Fruit fly (Drosophila melanogaster) whole organism, embryonic: ENCODE data around the gene CG2818.
A peak's percentile ranks its signal among the peaks of the same experiment; 100 is the strongest.

ENCODE experiments used
- Awh ChIP-seq: fragments of 200-800 bp; sonication (Bioruptor generic); IDR thresholded peaks from 2 replicates; pipeline ENCODE4, ENCODE4 v1.3.6; 2022; ENCODE audit warnings: missing biosample characterization, missing genetic modification characterization
- CG10209 ChIP-seq: fragments of 200-800 bp; sonication (Bioruptor generic); optimal IDR thresholded peaks from 3 replicates; lab custom pipeline; 2017; ENCODE audit warnings: missing biosample characterization, mild to moderate bottlenecking, missing genetic modification characterization, missing genetic modification reagents
- CG10462 ChIP-seq: fragments of 200-800 bp; sonication (Bioruptor generic); optimal IDR thresholded peaks from 2 replicates; lab custom pipeline; 2016; ENCODE audit warnings: missing biosample characterization, missing genetic modification characterization
- CG10565 ChIP-seq: fragments of 200-800 bp; sonication (Bioruptor generic); optimal IDR thresholded peaks from 3 replicates; lab custom pipeline; 2016; ENCODE audit warnings: missing biosample characterization, mild to moderate bottlenecking, missing genetic modification characterization
- CG11085 ChIP-seq: fragments of 200-800 bp; sonication (Bioruptor generic); IDR thresholded peaks from 2 replicates; pipeline ENCODE4 v1.3.6; 2022; ENCODE audit warnings: missing biosample characterization, missing genetic modification characterization
- CG11560 ChIP-seq: fragments of 200-800 bp; sonication (Bioruptor generic); IDR thresholded peaks from 3 replicates; pipeline ENCODE4 v1.3.6; 2022; ENCODE audit warnings: missing biosample characterization, missing genetic modification characterization
- CG12155 ChIP-seq: fragments of 200-800 bp; sonication (Bioruptor generic); optimal IDR thresholded peaks from 3 replicates; lab custom pipeline; 2016; ENCODE audit warnings: missing biosample characterization, missing genetic modification characterization
- CG12236 ChIP-seq: fragments of 200-800 bp; sonication (Bioruptor generic); optimal IDR thresholded peaks from 2 replicates; lab custom pipeline; 2016; ENCODE audit warnings: missing biosample characterization, missing genetic modification characterization
- CG12942 ChIP-seq: fragments of 200-800 bp; sonication (Bioruptor generic); optimal IDR thresholded peaks from 3 replicates; lab custom pipeline; 2016; ENCODE audit warnings: missing biosample characterization, missing genetic modification characterization
- CG13123 ChIP-seq: fragments of 200-800 bp; sonication (Bioruptor generic); optimal IDR thresholded peaks from 2 replicates; lab custom pipeline; 2016; ENCODE audit warnings: missing biosample characterization, missing genetic modification characterization
- CG13775 ChIP-seq: fragments of 200-800 bp; sonication (Bioruptor generic); optimal IDR thresholded peaks from 3 replicates; lab custom pipeline; 2017; ENCODE audit warnings: missing biosample characterization, mild to moderate bottlenecking, missing genetic modification characterization
- CG14441 ChIP-seq: fragments of 200-800 bp; sonication (Bioruptor generic); IDR thresholded peaks from 2 replicates; pipeline ENCODE4 v1.3.6; 2022; ENCODE audit warnings: missing biosample characterization, missing genetic modification characterization
- CG15269 ChIP-seq: fragments of 200-800 bp; sonication (Bioruptor generic); optimal IDR thresholded peaks from 2 replicates; lab custom pipeline; 2018; ENCODE audit warnings: missing biosample characterization, mild to moderate bottlenecking, missing genetic modification characterization, moderate library complexity
- CG1602 ChIP-seq: fragments of 200-800 bp; sonication (Bioruptor generic); optimal IDR thresholded peaks from 3 replicates; lab custom pipeline; 2016; ENCODE audit warnings: missing biosample characterization, missing genetic modification characterization
- CG16779 ChIP-seq: fragments of 200-800 bp; sonication (Bioruptor generic); IDR thresholded peaks from 2 replicates; pipeline ENCODE4 v1.3.6; 2022; ENCODE audit warnings: missing biosample characterization, missing genetic modification characterization
- CG17912 ChIP-seq: fragments of 200-800 bp; sonication (Bioruptor generic); optimal IDR thresholded peaks from 2 replicates; lab custom pipeline; 2018; ENCODE audit warnings: missing biosample characterization, mild to moderate bottlenecking, missing genetic modification characterization
- CG2202 ChIP-seq: fragments of 200-800 bp; sonication (Bioruptor generic); optimal IDR thresholded peaks from 2 replicates; lab custom pipeline; 2018; ENCODE audit warnings: missing biosample characterization, mild to moderate bottlenecking, missing genetic modification characterization
- CG31441 ChIP-seq: fragments of 200-800 bp; sonication (Bioruptor generic); IDR thresholded peaks from 2 replicates; pipeline ENCODE4 v1.3.6; 2022; ENCODE audit warnings: missing biosample characterization, missing genetic modification characterization
- CG32767 ChIP-seq: fragments of 200-800 bp; sonication (Bioruptor generic); IDR thresholded peaks from 2 replicates; pipeline ENCODE4 v1.3.6; 2022; ENCODE audit warnings: missing biosample characterization, missing genetic modification characterization
- CG34376 ChIP-seq: fragments of 200-800 bp; sonication (Bioruptor generic); optimal IDR thresholded peaks from 2 replicates; lab custom pipeline; 2018; ENCODE audit warnings: missing biosample characterization, mild to moderate bottlenecking, missing genetic modification characterization
- CG43689 ChIP-seq: fragments of 200-800 bp; sonication (Bioruptor generic); IDR thresholded peaks from 2 replicates; pipeline ENCODE4 v1.3.6; 2022; ENCODE audit warnings: missing biosample characterization, missing genetic modification characterization
- CG4404 ChIP-seq: fragments of 200-800 bp; sonication (Bioruptor generic); IDR thresholded peaks from 2 replicates; pipeline ENCODE4 v1.3.6; 2022; ENCODE audit warnings: missing biosample characterization, missing genetic modification characterization
- CG4820 ChIP-seq: fragments of 200-800 bp; sonication (Bioruptor generic); optimal IDR thresholded peaks from 3 replicates; lab custom pipeline; 2016; ENCODE audit warnings: missing biosample characterization, missing genetic modification characterization
- CG6813 ChIP-seq: fragments of 200-800 bp; sonication (Bioruptor generic); optimal IDR thresholded peaks from 2 replicates; lab custom pipeline; 2017; ENCODE audit warnings: missing biosample characterization, missing genetic modification characterization, mild to moderate bottlenecking, moderate library complexity, missing genetic modification reagents
- CG7357 ChIP-seq: fragments of 200-800 bp; sonication (Bioruptor generic); IDR thresholded peaks from 3 replicates; pipeline ENCODE4 v1.3.6; 2022; ENCODE audit warnings: missing biosample characterization, missing genetic modification characterization
- CG8290 ChIP-seq, 3 experiments: fragments of 200-800 bp; sonication (Bioruptor generic); optimal IDR thresholded peaks; 2 replicates each; lab custom pipeline; 2016 to 2019; ENCODE audit warnings: missing biosample characterization in 3 of 3, missing genetic modification characterization in 3 of 3, mild to moderate bottlenecking in 2 of 3, moderate library complexity in 1 of 3
- CG9876 ChIP-seq: fragments of 200-800 bp; sonication (Bioruptor generic); optimal IDR thresholded peaks from 2 replicates; lab custom pipeline; 2016; ENCODE audit warnings: missing biosample characterization, missing genetic modification characterization
- Doc3 ChIP-seq: fragments of 200-800 bp; sonication (Bioruptor generic); IDR thresholded peaks from 3 replicates; pipeline ENCODE4 v1.3.6; 2022; ENCODE audit warnings: missing biosample characterization, missing genetic modification characterization; ENCODE audit not compliant: partially characterized antibody
- ERR ChIP-seq: fragments of 200-800 bp; sonication (Bioruptor generic); optimal IDR thresholded peaks from 2 replicates; lab custom pipeline; 2016; ENCODE audit warnings: missing biosample characterization, missing genetic modification characterization
- Fer1 ChIP-seq: fragments of 200-800 bp; sonication (Bioruptor generic); optimal IDR thresholded peaks from 2 replicates; lab custom pipeline; 2017; ENCODE audit warnings: missing biosample characterization, mild to moderate bottlenecking, missing genetic modification characterization
- Fer2 ChIP-seq: fragments of 200-800 bp; sonication (Bioruptor generic); optimal IDR thresholded peaks from 2 replicates; lab custom pipeline; 2018; ENCODE audit warnings: missing biosample characterization, mild to moderate bottlenecking, missing genetic modification characterization, moderate library complexity
- Gsc ChIP-seq: fragments of 200-800 bp; sonication (Bioruptor generic); IDR thresholded peaks from 2 replicates; pipeline ENCODE4 v1.3.6; 2022; ENCODE audit warnings: missing biosample characterization, missing genetic modification characterization
- Lhr ChIP-seq: fragments of 200-800 bp; sonication (Bioruptor generic); optimal IDR thresholded peaks from 3 replicates; lab custom pipeline; 2017; ENCODE audit warnings: mild to moderate bottlenecking, missing biosample characterization, missing genetic modification reagents, missing genetic modification characterization
- Lpt ChIP-seq: fragments of >200 bp; optimal IDR thresholded peaks from 2 replicates; lab custom pipeline; 2018; ENCODE audit warnings: missing biosample characterization, missing genetic modification characterization
- Max ChIP-seq: fragments of 200-800 bp; sonication (Bioruptor generic); optimal IDR thresholded peaks from 2 replicates; lab custom pipeline; 2016; ENCODE audit warnings: missing biosample characterization, mild to moderate bottlenecking, missing genetic modification characterization
- PHDP ChIP-seq: fragments of 200-800 bp; sonication (Bioruptor generic); optimal IDR thresholded peaks from 3 replicates; lab custom pipeline; 2018; ENCODE audit warnings: missing biosample characterization, mild to moderate bottlenecking, missing genetic modification characterization, moderate library complexity
- Sry-δ ChIP-seq: fragments of 200-800 bp; sonication (Bioruptor generic); optimal IDR thresholded peaks from 2 replicates; lab custom pipeline; 2016; ENCODE audit warnings: missing biosample characterization, missing genetic modification characterization
- Taf1 ChIP-seq: fragments of 200-800 bp; sonication (Bioruptor generic); IDR thresholded peaks from 2 replicates; pipeline ENCODE4 v1.3.6; 2022; ENCODE audit warnings: missing biosample characterization, missing genetic modification characterization
- bsh ChIP-seq, 2 experiments: fragments of 200-800 bp; sonication (Bioruptor generic); optimal IDR thresholded peaks; 2 replicates each; lab custom pipeline; 2017 to 2018; ENCODE audit warnings: mild to moderate bottlenecking in 2 of 2, missing biosample characterization in 2 of 2, missing genetic modification characterization in 2 of 2, moderate library complexity in 1 of 2
- btn ChIP-seq: fragments of 200-800 bp; sonication (Bioruptor generic); optimal IDR thresholded peaks from 2 replicates; lab custom pipeline; 2016; ENCODE audit warnings: missing biosample characterization, missing genetic modification characterization
- chif ChIP-seq, 2 experiments: fragments of 200-800 bp; sonication (Bioruptor generic); optimal IDR thresholded peaks; 3 replicates each; lab custom pipeline; 2016; ENCODE audit warnings: missing biosample characterization in 2 of 2, missing genetic modification characterization in 2 of 2
- disco-r ChIP-seq: fragments of 200-800 bp; sonication (Bioruptor generic); optimal IDR thresholded peaks from 2 replicates; lab custom pipeline; 2016; ENCODE audit warnings: missing biosample characterization, missing genetic modification characterization
- gfzf ChIP-seq: fragments of 200-800 bp; sonication (Bioruptor generic); optimal IDR thresholded peaks from 2 replicates; lab custom pipeline; 2016; ENCODE audit warnings: missing biosample characterization, mild to moderate bottlenecking, missing genetic modification characterization, moderate library complexity
- mirr ChIP-seq: fragments of 200-800 bp; sonication (Bioruptor generic); optimal IDR thresholded peaks from 3 replicates; lab custom pipeline; 2018; ENCODE audit warnings: missing biosample characterization, mild to moderate bottlenecking, missing genetic modification characterization
- pnt ChIP-seq: fragments of 200-800 bp; sonication (Bioruptor generic); optimal IDR thresholded peaks from 3 replicates; lab custom pipeline; 2016; ENCODE audit warnings: missing biosample characterization, missing genetic modification characterization
- pros ChIP-seq: fragments of 200-800 bp; sonication (Bioruptor generic); optimal IDR thresholded peaks from 3 replicates; lab custom pipeline; 2019; ENCODE audit warnings: missing biosample characterization, mild to moderate bottlenecking, missing genetic modification characterization, moderate library complexity
- salm ChIP-seq: fragments of 200-800 bp; sonication (Bioruptor generic); optimal IDR thresholded peaks from 2 replicates; lab custom pipeline; 2018; ENCODE audit warnings: missing biosample characterization, mild to moderate bottlenecking, missing genetic modification characterization
- sug ChIP-seq: fragments of 200-800 bp; optimal IDR thresholded peaks from 2 replicates; lab custom pipeline; 2019; ENCODE audit warnings: missing biosample characterization, mild to moderate bottlenecking, missing genetic modification characterization, moderate library complexity
- vfl ChIP-seq: fragments of 200-800 bp; sonication (Bioruptor generic); optimal IDR thresholded peaks from 2 replicates; lab custom pipeline; 2016; ENCODE audit warnings: missing biosample characterization, missing genetic modification characterization
- vvl ChIP-seq: fragments of 200-800 bp; sonication (Bioruptor generic); IDR thresholded peaks from 2 replicates; pipeline ENCODE4 v1.3.6; 2022; ENCODE audit warnings: missing biosample characterization, missing genetic modification characterization

The CG2818 gene

dm6 chr2L:3685139-3685851, 27.9 kb upstream of the CG2818 start (continued):
- TF ChIP-seq CG8290 (GFP tag; optimal IDR thresholded peaks at IDR 0.05; lab: Kevin White, UChicago) (no peak), CG8290 (tag; optimal IDR thresholded peaks at IDR 0.05; lab: Kevin White, UChicago) (no peak), mirr (GFP tag; lab: Kevin White, UChicago) (no peak), CG9876 (GFP tag; lab: Kevin White, UChicago) (no peak), CG10209 (GFP tag; lab: Kevin White, UChicago) (no peak), CG4404 (GFP tag; lab: Robert Waterston, UW) (no peak), CG2202 (tag; lab: Kevin White, UChicago) (peak; percentile 3), Fer1 (GFP tag; lab: Kevin White, UChicago) (no peak), Doc3 (GFP tag; lab: Robert Waterston, UW) (no peak), bsh (GFP tag; optimal IDR thresholded peaks at IDR 0.05; lab: Kevin White, UChicago) (peak in 1 of 2 experiments; percentile 49), Gsc (GFP tag; lab: Robert Waterston, UW) (no peak), CG13123 (GFP tag; lab: Kevin White, UChicago) (no peak), CG13775 (GFP tag; lab: Kevin White, UChicago) (no peak), CG6813 (no peak), CG12236 (GFP tag; lab: Kevin White, UChicago) (no peak), CG12155 (no peak), Max (GFP tag; lab: Kevin White, UChicago) (no peak), Awh (GFP tag; lab: Robert Waterston, UW) (no peak), CG11560 (no peak), CG10565 (GFP tag; lab: Kevin White, UChicago) (no peak), CG34376 (GFP tag; lab: Kevin White, UChicago) (no peak), CG7357 (GFP tag; lab: Robert Waterston, UW) (no peak), CG4820 (GFP tag; lab: Kevin White, UChicago) (peak; percentile 27), sug (tag; lab: Kevin White, UChicago) (no peak), CG43689 (GFP tag; lab: Robert Waterston, UW) (no peak), CG17912 (no peak), Sry-δ (no peak), gfzf (no peak), CG11085 (GFP tag; lab: Robert Waterston, UW) (no peak), CG32767 (GFP tag; lab: Robert Waterston, UW) (no peak), Fer2 (tag; lab: Kevin White, UChicago) (no peak), vfl (GFP tag; lab: Kevin White, UChicago) (no peak), Taf1 (GFP tag; lab: Robert Waterston, UW) (no peak), CG31441 (0 out of 2 replicates have a peak, but pooled peaks have one; percentile 25), chif (GFP tag; optimal IDR thresholded peaks at IDR 0.05; lab: Kevin White, UChicago) (peak in 1 of 2 experiments; percentile 19), PHDP (tag; lab: Kevin White, UChicago) (no peak), CG16779 (GFP tag; lab: Robert Waterston, UW) (no peak), salm (no peak), btn (no peak), disco-r (GFP tag; lab: Kevin White, UChicago) (no peak), CG1602 (GFP tag; lab: Kevin White, UChicago) (no peak), pros (GFP tag; lab: Kevin White, UChicago) (peak; percentile 3), CG12942 (no peak), Lpt (GFP tag; lab: Kevin White, UChicago) (no peak), CG15269 (tag; lab: Kevin White, UChicago) (no peak), ERR (GFP tag; lab: Kevin White, UChicago) (no peak), CG10462 (GFP tag; lab: Kevin White, UChicago) (no peak), Lhr (GFP tag; lab: Kevin White, UChicago) (no peak), CG14441 (GFP tag; lab: Robert Waterston, UW) (no peak), vvl (GFP tag; lab: Robert Waterston, UW) (peak; percentile 26; the same call in 1 of the 2 replicates), pnt (peak; percentile 27)
